Fruit fly (Drosophila melanogaster) whole organism, embryonic: ENCODE results near the gene sesB.

Experiments used
- Aef1 ChIP-seq: fragments of 200-800 bp; sonication (Bioruptor generic); IDR thresholded peaks from 3 replicates; pipeline ENCODE4 v1.3.6; 2022; ENCODE audit warnings: missing biosample characterization, missing genetic modification characterization
- B-H1 ChIP-seq: fragments of 200-800 bp; sonication (Bioruptor generic); IDR thresholded peaks from 3 replicates; pipeline ENCODE4 v1.3.6; 2022; ENCODE audit warnings: missing biosample characterization, missing genetic modification characterization
- CG10267 ChIP-seq: fragments of 200-800 bp; sonication (Bioruptor generic); optimal IDR thresholded peaks from 2 replicates; lab custom pipeline; 2018; ENCODE audit warnings: missing biosample characterization, mild to moderate bottlenecking, missing genetic modification characterization, moderate library complexity
- CG10654 ChIP-seq: fragments of 200-800 bp; sonication (Bioruptor generic); optimal IDR thresholded peaks from 2 replicates; lab custom pipeline; 2016; ENCODE audit warnings: missing biosample characterization, missing genetic modification characterization
- CG11456 ChIP-seq: fragments of 200-800 bp; sonication (Bioruptor generic); IDR thresholded peaks from 3 replicates; pipeline ENCODE4 v1.3.6; 2022; ENCODE audit warnings: missing biosample characterization, missing genetic modification characterization
- CG12071 ChIP-seq: fragments of 200-800 bp; sonication (Bioruptor generic); optimal IDR thresholded peaks from 3 replicates; lab custom pipeline; 2018; ENCODE audit warnings: missing biosample characterization, mild to moderate bottlenecking, missing genetic modification characterization
- CG13287 ChIP-seq: fragments of 200-800 bp; sonication (Bioruptor generic); IDR thresholded peaks from 2 replicates; pipeline ENCODE4 v1.3.6; 2022; ENCODE audit warnings: missing biosample characterization, missing genetic modification characterization; ENCODE audit not compliant: partially characterized antibody
- CG15601 ChIP-seq: fragments of 200-800 bp; sonication (Bioruptor generic); optimal IDR thresholded peaks from 3 replicates; lab custom pipeline; 2019; ENCODE audit warnings: missing biosample characterization, mild to moderate bottlenecking, missing genetic modification characterization, moderate library complexity
- CG16779 ChIP-seq: fragments of 200-800 bp; sonication (Bioruptor generic); IDR thresholded peaks from 2 replicates; pipeline ENCODE4 v1.3.6; 2022; ENCODE audit warnings: missing biosample characterization, missing genetic modification characterization
- CG17829 ChIP-seq: fragments of 200-800 bp; optimal IDR thresholded peaks from 2 replicates; lab custom pipeline; 2019; ENCODE audit warnings: missing biosample characterization, mild to moderate bottlenecking, missing genetic modification characterization, moderate library complexity
- CG2678 ChIP-seq: fragments of 200-800 bp; sonication (Bioruptor generic); optimal IDR thresholded peaks from 3 replicates; lab custom pipeline; 2019; ENCODE audit warnings: missing biosample characterization, mild to moderate bottlenecking, missing genetic modification characterization, moderate library complexity
- CG2875 ChIP-seq: fragments of 200-800 bp; sonication (Bioruptor generic); optimal IDR thresholded peaks from 2 replicates; lab custom pipeline; 2017; ENCODE audit warnings: missing biosample characterization, mild to moderate bottlenecking, missing genetic modification characterization, missing genetic modification reagents
- CG30020 ChIP-seq: fragments of 200-800 bp; optimal IDR thresholded peaks from 2 replicates; lab custom pipeline; 2019; ENCODE audit warnings: missing biosample characterization, mild to moderate bottlenecking, missing genetic modification characterization, moderate library complexity
- CG3407 ChIP-seq: fragments of 200-800 bp; sonication (Bioruptor generic); optimal IDR thresholded peaks from 2 replicates; lab custom pipeline; 2018; ENCODE audit warnings: missing biosample characterization, mild to moderate bottlenecking, missing genetic modification characterization
- CG4820 ChIP-seq: fragments of 200-800 bp; sonication (Bioruptor generic); optimal IDR thresholded peaks from 3 replicates; lab custom pipeline; 2016; ENCODE audit warnings: missing biosample characterization, missing genetic modification characterization
- CG4854 ChIP-seq: fragments of 200-800 bp; sonication (Bioruptor generic); optimal IDR thresholded peaks from 2 replicates; lab custom pipeline; 2016; ENCODE audit warnings: missing biosample characterization, missing genetic modification characterization, inconsistent platforms
- CG6854 ChIP-seq: fragments of 200-800 bp; sonication (Bioruptor generic); optimal IDR thresholded peaks from 3 replicates; lab custom pipeline; 2017; ENCODE audit warnings: missing biosample characterization, mild to moderate bottlenecking, missing genetic modification characterization
- CG8089 ChIP-seq: fragments of 200-800 bp; sonication (Bioruptor generic); optimal IDR thresholded peaks from 3 replicates; lab custom pipeline; 2016; ENCODE audit warnings: missing biosample characterization, missing genetic modification characterization
- CG8924 ChIP-seq: fragments of 200-800 bp; optimal IDR thresholded peaks from 3 replicates; lab custom pipeline; 2019; ENCODE audit warnings: missing biosample characterization, mild to moderate bottlenecking, missing genetic modification characterization, moderate library complexity
- CG8944 ChIP-seq: fragments of 200-800 bp; sonication (Bioruptor generic); optimal IDR thresholded peaks from 3 replicates; lab custom pipeline; 2016; ENCODE audit warnings: missing biosample characterization, missing genetic modification characterization
- CG9609 ChIP-seq: fragments of 200-800 bp; sonication (Bioruptor generic); optimal IDR thresholded peaks from 3 replicates; lab custom pipeline; 2016; ENCODE audit warnings: missing biosample characterization, missing genetic modification characterization
- CHES-1-like ChIP-seq: fragments of 200-800 bp; sonication (Bioruptor generic); optimal IDR thresholded peaks from 2 replicates; lab custom pipeline; 2016; ENCODE audit warnings: missing biosample characterization, missing genetic modification characterization
- Ets65A ChIP-seq: fragments of 200-800 bp; sonication (Bioruptor generic); peaks from one replicate; lab custom pipeline; 2016; ENCODE audit warnings: missing biosample characterization, missing genetic modification characterization
- H2.0 ChIP-seq: fragments of 200-800 bp; sonication (Bioruptor generic); IDR thresholded peaks from 2 replicates; pipeline ENCODE4 v1.3.6; 2022; ENCODE audit warnings: missing biosample characterization, missing genetic modification characterization
- HLH4C ChIP-seq: fragments of 200-800 bp; sonication (Bioruptor generic); IDR thresholded peaks from 3 replicates; pipeline ENCODE4 v1.3.6; 2022; ENCODE audit warnings: missing biosample characterization, missing genetic modification characterization; ENCODE audit not compliant: partially characterized antibody
- Jarid2 ChIP-seq: fragments of 200-800 bp; sonication (Bioruptor generic); optimal IDR thresholded peaks from 3 replicates; lab custom pipeline; 2017; ENCODE audit warnings: mild to moderate bottlenecking, missing biosample characterization, missing genetic modification reagents, missing genetic modification characterization
- Ravus ChIP-seq: fragments of 200-800 bp; sonication (Bioruptor generic); IDR thresholded peaks from 2 replicates; pipeline ENCODE4 v1.3.6; 2022; ENCODE audit warnings: missing biosample characterization, missing genetic modification characterization
- Rx ChIP-seq: fragments of 200-800 bp; sonication (Bioruptor generic); IDR thresholded peaks from 2 replicates; pipeline ENCODE4 v1.3.6; 2022; ENCODE audit warnings: missing biosample characterization, missing genetic modification characterization
- Ssrp ChIP-seq: fragments of 200-800 bp; sonication (Bioruptor generic); optimal IDR thresholded peaks from 2 replicates; lab custom pipeline; 2018; ENCODE audit warnings: missing biosample characterization, mild to moderate bottlenecking, missing genetic modification characterization, moderate library complexity
- Usf ChIP-seq: fragments of 200-800 bp; sonication (Bioruptor generic); optimal IDR thresholded peaks from 2 replicates; lab custom pipeline; 2017; ENCODE audit warnings: missing genotype, missing biosample characterization, missing genetic modification characterization
- Vsx1 ChIP-seq: fragments of 200-800 bp; sonication (Bioruptor generic); optimal IDR thresholded peaks from 2 replicates; lab custom pipeline; 2017; ENCODE audit warnings: missing biosample characterization, mild to moderate bottlenecking, missing genetic modification characterization, missing genetic modification reagents
- corto ChIP-seq: fragments of 200-800 bp; sonication (Bioruptor generic); optimal IDR thresholded peaks from 2 replicates; lab custom pipeline; 2016; ENCODE audit warnings: missing biosample characterization, mild to moderate bottlenecking, missing genetic modification characterization, moderate library complexity
- crol ChIP-seq: fragments of 200-800 bp; sonication (Bioruptor generic); IDR thresholded peaks from 2 replicates; pipeline ENCODE4 v1.3.6; 2022; ENCODE audit warnings: missing biosample characterization, missing genetic modification characterization
- dmrt99B ChIP-seq: fragments of 200-800 bp; sonication (Bioruptor generic); optimal IDR thresholded peaks from 2 replicates; lab custom pipeline; 2018; ENCODE audit warnings: missing biosample characterization, mild to moderate bottlenecking, missing genetic modification characterization, moderate library complexity
- gfzf ChIP-seq: fragments of 200-800 bp; sonication (Bioruptor generic); optimal IDR thresholded peaks from 2 replicates; lab custom pipeline; 2016; ENCODE audit warnings: missing biosample characterization, mild to moderate bottlenecking, missing genetic modification characterization, moderate library complexity
- her ChIP-seq: fragments of 200-800 bp; sonication (Bioruptor generic); optimal IDR thresholded peaks from 2 replicates; lab custom pipeline; 2016; ENCODE audit warnings: missing biosample characterization, missing genetic modification characterization
- hkb ChIP-seq, 2 experiments: fragments of 200-800 bp in 1 of 2; fragments of >200 bp in 1 of 2; sonication (Bioruptor generic) in 1 of 2; IDR thresholded peaks in 1 of 2; optimal IDR thresholded peaks in 1 of 2; 2 replicates each; pipeline versions ENCODE4 v1.3.6 to Lab custom; 2017 to 2022; ENCODE audit warnings: missing biosample characterization in 1 of 2, missing genetic modification characterization in 1 of 2
- insv ChIP-seq, 2 experiments: fragments of 200-800 bp; sonication (Bioruptor generic); optimal IDR thresholded peaks; 3 replicates each; lab custom pipeline; 2016 to 2018; ENCODE audit warnings: missing biosample characterization in 2 of 2, missing genetic modification characterization in 2 of 2
- kay ChIP-seq: fragments of 200-800 bp; sonication (Bioruptor generic); optimal IDR thresholded peaks from 2 replicates; lab custom pipeline; 2016; ENCODE audit warnings: missing biosample characterization, missing genetic modification characterization
- lmd ChIP-seq: fragments of 200-800 bp; sonication (Bioruptor generic); IDR thresholded peaks from 2 replicates; pipeline ENCODE4 v1.3.6; 2022; ENCODE audit warnings: missing biosample characterization, missing genetic modification characterization
- nerfin-1 ChIP-seq: fragments of 200-800 bp; sonication (Bioruptor generic); optimal IDR thresholded peaks from 3 replicates; lab custom pipeline; 2019; ENCODE audit warnings: missing biosample characterization, mild to moderate bottlenecking, missing genetic modification characterization, moderate library complexity
- nerfin-2 ChIP-seq: fragments of 200-800 bp; sonication (Bioruptor generic); IDR thresholded peaks from 2 replicates; pipeline ENCODE4 v1.3.6; 2022; ENCODE audit warnings: missing biosample characterization, missing genetic modification characterization; ENCODE audit not compliant: partially characterized antibody
- ro ChIP-seq: fragments of 200-800 bp; sonication (Bioruptor generic); IDR thresholded peaks from 2 replicates; pipeline ENCODE4 v1.3.6; 2022; ENCODE audit warnings: missing biosample characterization, missing genetic modification characterization
- slp2 ChIP-seq: fragments of 200-800 bp; sonication (Bioruptor generic); optimal IDR thresholded peaks from 2 replicates; lab custom pipeline; 2016; ENCODE audit warnings: missing biosample characterization, missing genetic modification characterization
- sob ChIP-seq: fragments of 200-800 bp; sonication (Bioruptor generic); IDR thresholded peaks from 2 replicates; pipeline ENCODE4 v1.3.6; 2022; ENCODE audit warnings: missing biosample characterization, missing genetic modification characterization
- sqz ChIP-seq: fragments of 200-800 bp; sonication (Bioruptor generic); optimal IDR thresholded peaks from 3 replicates; lab custom pipeline; 2018; ENCODE audit warnings: missing biosample characterization, mild to moderate bottlenecking, missing genetic modification characterization
- tgo ChIP-seq: fragments of 200-800 bp; sonication (Bioruptor generic); IDR thresholded peaks from 3 replicates; pipeline ENCODE4 v1.3.6; 2022; ENCODE audit warnings: missing biosample characterization, missing genetic modification characterization
- tin ChIP-seq: fragments of 200-800 bp; sonication (Bioruptor generic); optimal IDR thresholded peaks from 3 replicates; lab custom pipeline; 2016; ENCODE audit warnings: missing biosample characterization, missing genetic modification characterization
- toy ChIP-seq: fragments of 200-800 bp; sonication (Bioruptor generic); IDR thresholded peaks from 2 replicates; pipeline ENCODE4 v1.3.6; 2022; ENCODE audit warnings: missing biosample characterization, missing genetic modification characterization

Gene sesB

dm6 chrX:10744773-10745589 lies 41.8 kb downstream of the sesB start, which contains the start of gene stx (continued):
- peak; percentile 16 for TF ChIP-seq hkb (optimal IDR thresholded peaks at IDR 0.05; lab: Kevin White, UChicago)
- peak; percentile 50 for TF ChIP-seq hkb (GFP tag; IDR thresholded peaks at IDR 0.05; lab: Robert Waterston, UW)
- 0 out of 2 replicates have a peak, but pooled peaks have one; percentile 26 for TF ChIP-seq H2.0
- no peak; the same call in 2 of the 3 replicates for TF ChIP-seq B-H1
- TF ChIP-seq sqz (GFP tag; lab: Kevin White, UChicago) = peak; percentile 15
- peak; percentile 10 for TF ChIP-seq CG17829 (tag; lab: Kevin White, UChicago)
- peak; percentile 11 for TF ChIP-seq dmrt99B (tag; lab: Kevin White, UChicago)
- peak; percentile 33 for TF ChIP-seq CHES-1-like (GFP tag; lab: Kevin White, UChicago)
- peak; percentile 81 for TF ChIP-seq CG16779 (GFP tag; lab: Robert Waterston, UW)
- TF ChIP-seq CG8944 = no peak
- no peak for TF ChIP-seq Ravus
- peak; percentile 27 for TF ChIP-seq CG2678 (tag; lab: Kevin White, UChicago)
- TF ChIP-seq Rx (GFP tag; lab: Robert Waterston, UW) = peak; percentile 17; the same call in 1 of the 2 replicates
- no peak for TF ChIP-seq slp2 (GFP tag; lab: Kevin White, UChicago)
- peak; percentile 31 for TF ChIP-seq CG6854
- peak; percentile 95 for TF ChIP-seq CG13287 (GFP tag; lab: Robert Waterston, UW)
- TF ChIP-seq Usf (GFP tag; lab: Kevin White, UChicago) = no peak
- TF ChIP-seq CG9609 (GFP tag; lab: Kevin White, UChicago) = no peak
- TF ChIP-seq nerfin-2 (GFP tag; lab: Robert Waterston, UW) = peak; percentile 94
- peak; percentile 63 for TF ChIP-seq CG10267 (tag; lab: Kevin White, UChicago)
- TF ChIP-seq tin (GFP tag; lab: Kevin White, UChicago) = no peak
- TF ChIP-seq ro (GFP tag; lab: Robert Waterston, UW) = no peak
- peak in 1 of 2 experiments; percentile 13 for TF ChIP-seq insv (GFP tag; optimal IDR thresholded peaks at IDR 0.05; lab: Kevin White, UChicago)
- TF ChIP-seq her (GFP tag; lab: Kevin White, UChicago) = no peak
- peak; percentile 44 for TF ChIP-seq CG2875 (GFP tag; lab: Kevin White, UChicago)
- no peak for TF ChIP-seq CG3407 (GFP tag; lab: Kevin White, UChicago)
- TF ChIP-seq gfzf = peak; percentile 97
- TF ChIP-seq nerfin-1 = no peak
- no peak for TF ChIP-seq CG10654 (GFP tag; lab: Kevin White, UChicago)
- no peak for TF ChIP-seq Vsx1
- TF ChIP-seq CG11456 (GFP tag; lab: Robert Waterston, UW) = peak; percentile 80
- TF ChIP-seq corto (GFP tag; lab: Kevin White, UChicago) = no peak
- peak; percentile 94 for TF ChIP-seq Jarid2
- TF ChIP-seq Ssrp = peak; percentile 21
- peak; percentile 36 for TF ChIP-seq CG30020 (tag; lab: Kevin White, UChicago)
- peak; percentile 8 for TF ChIP-seq CG15601 (tag; lab: Kevin White, UChicago)
- no peak for TF ChIP-seq CG4820 (GFP tag; lab: Kevin White, UChicago)
- TF ChIP-seq Aef1 (GFP tag; lab: Robert Waterston, UW) = no peak
- TF ChIP-seq CG4854 (GFP tag; lab: Kevin White, UChicago) = no peak
- no peak for TF ChIP-seq kay (GFP tag; lab: Kevin White, UChicago)
- TF ChIP-seq crol = no peak
- TF ChIP-seq CG12071 (GFP tag; lab: Kevin White, UChicago) = peak; percentile 47
- no peak for TF ChIP-seq CG8089 (GFP tag; lab: Kevin White, UChicago)
- TF ChIP-seq CG8924 (tag; lab: Kevin White, UChicago) = peak; percentile 22
- TF ChIP-seq tgo (GFP tag; lab: Robert Waterston, UW) = no peak
- no peak for TF ChIP-seq lmd (GFP tag; lab: Robert Waterston, UW)
- 0 out of 2 replicates have a peak, but pooled peaks have one; percentile 41 for TF ChIP-seq toy (GFP tag; lab: Robert Waterston, UW)
- peak; percentile 59; the same call in 1 of the 2 replicates for TF ChIP-seq sob (GFP tag; lab: Robert Waterston, UW)
- TF ChIP-seq Ets65A (GFP tag; lab: Kevin White, UChicago) = peak; percentile 66
- peak; percentile 96 for TF ChIP-seq HLH4C (GFP tag; lab: Robert Waterston, UW)
